Worm (Caenorhabditis elegans) whole organism, L1 larva: ENCODE results near the gene F59A1.16.

Source experiments
- C16A3.4 ChIP-seq: fragments of 150-350 bp; optimal IDR thresholded peaks from 2 replicates; lab custom pipeline; 2014; ENCODE audit warnings: missing biosample characterization, missing genetic modification characterization
- C34B4.2 ChIP-seq: sonication (generic microtip); optimal IDR thresholded peaks from 2 replicates; lab custom pipeline; 2017; ENCODE audit warnings: mild to moderate bottlenecking, missing genetic modification characterization, missing compliant biosample characterization
- alr-1 ChIP-seq: fragments of 200-800 bp; sonication (Bioruptor generic); optimal IDR thresholded peaks from 2 replicates; lab custom pipeline; 2018; ENCODE audit warnings: borderline replicate concordance, mild to moderate bottlenecking, missing genetic modification characterization, missing compliant biosample characterization
- ama-1 ChIP-seq: fragments of 150-350 bp; optimal IDR thresholded peaks from 2 replicates; lab custom pipeline; 2014
- blmp-1 ChIP-seq: fragments of 150-350 bp; optimal IDR thresholded peaks from 2 replicates; lab custom pipeline; 2014; ENCODE audit warnings: missing biosample characterization, missing genetic modification characterization
- ceh-82 ChIP-seq, 3 experiments: fragments of 150-350 bp in 1 of 3; sonication (generic microtip) in 2 of 3; optimal IDR thresholded peaks; 2 replicates each; lab custom pipeline; 2014 to 2017; ENCODE audit warnings: missing biosample characterization in 3 of 3, missing genetic modification characterization in 3 of 3
- ces-1 ChIP-seq: fragments of 150-350 bp; optimal IDR thresholded peaks from 2 replicates; lab custom pipeline; 2014; ENCODE audit warnings: missing biosample characterization, missing genetic modification reagents, missing genetic modification characterization
- dpl-1 ChIP-seq, 3 experiments: fragments of 150-350 bp in 2 of 3; sonication (generic microtip) in 1 of 3; optimal IDR thresholded peaks; 2 replicates each; lab custom pipeline; 2014 to 2017; ENCODE audit warnings: missing biosample characterization in 3 of 3, missing genetic modification characterization in 3 of 3, missing genetic modification reagents in 3 of 3
- egl-13 ChIP-seq: sonication (generic microtip); optimal IDR thresholded peaks from 2 replicates; lab custom pipeline; 2016; ENCODE audit warnings: missing genotype, missing genetic modification reagents, missing genetic modification characterization, missing compliant biosample characterization
- elt-2 ChIP-seq: sonication (generic microtip); optimal IDR thresholded peaks from 2 replicates; lab custom pipeline; 2016; ENCODE audit warnings: missing genetic modification characterization, mild to moderate bottlenecking, inconsistent platforms, missing compliant biosample characterization, missing genetic modification reagents
- elt-3 ChIP-seq, 6 experiments: fragments of 150-350 bp in 1 of 6; sonication (generic microtip); optimal IDR thresholded peaks; 2 replicates each; lab custom pipeline; 2017 to 2018; ENCODE audit warnings: missing biosample characterization in 6 of 6, missing genetic modification characterization in 6 of 6, inconsistent platforms in 1 of 6
- ets-5 ChIP-seq: fragments of 200-800 bp; sonication (Bioruptor generic); IDR thresholded peaks from 2 replicates; pipeline ENCODE4 v1.3.6; 2022; ENCODE audit warnings: missing genetic modification characterization, missing compliant biosample characterization
- fkh-10 ChIP-seq: sonication (generic microtip); optimal IDR thresholded peaks from 2 replicates; lab custom pipeline; 2017; ENCODE audit warnings: missing biosample characterization, missing genetic modification reagents, missing genetic modification characterization
- fkh-8 ChIP-seq: sonication (generic microtip); optimal IDR thresholded peaks from 2 replicates; lab custom pipeline; 2016; ENCODE audit warnings: mild to moderate bottlenecking, missing genetic modification characterization, missing compliant biosample characterization
- fos-1 ChIP-seq: fragments of 150-350 bp; optimal IDR thresholded peaks from 2 replicates; lab custom pipeline; 2014; ENCODE audit warnings: missing biosample characterization, missing genetic modification characterization
- grh-1 ChIP-seq: fragments of 200-800 bp; sonication (Bioruptor generic); IDR thresholded peaks from 2 replicates; pipeline ENCODE4 v1.3.6; 2022; ENCODE audit warnings: missing genetic modification reagents, missing genetic modification characterization, missing compliant biosample characterization
- hlh-17 ChIP-seq: fragments of 200-800 bp; sonication (Bioruptor generic); optimal IDR thresholded peaks from 2 replicates; lab custom pipeline; 2018; ENCODE audit warnings: missing genetic modification characterization, mild to moderate bottlenecking, missing compliant biosample characterization, moderate library complexity, borderline replicate concordance
- irx-1 ChIP-seq: sonication (generic microtip); optimal IDR thresholded peaks from 2 replicates; lab custom pipeline; 2016; ENCODE audit warnings: missing genetic modification characterization, missing compliant biosample characterization
- isw-1 ChIP-seq: fragments of 200-800 bp; sonication (Bioruptor generic); IDR thresholded peaks from 2 replicates; pipeline ENCODE4 v1.3.6; 2022; ENCODE audit warnings: missing genetic modification characterization, missing compliant biosample characterization
- lin-35 ChIP-seq, 2 experiments: fragments of 150-350 bp; optimal IDR thresholded peaks; 2 replicates each; lab custom pipeline; 2014; ENCODE audit warnings: missing biosample characterization in 2 of 2, missing genetic modification characterization in 2 of 2, missing genetic modification reagents in 2 of 2
- lin-39 ChIP-seq: fragments of 150-350 bp; optimal IDR thresholded peaks from 2 replicates; lab custom pipeline; 2014; ENCODE audit warnings: missing biosample characterization, missing genetic modification reagents, missing genetic modification characterization
- lsy-2 ChIP-seq, 2 experiments: fragments of 150-350 bp; optimal IDR thresholded peaks; 2 replicates each; lab custom pipeline; 2014; ENCODE audit warnings: missing biosample characterization in 2 of 2, missing genetic modification characterization in 2 of 2
- mef-2 ChIP-seq: fragments of 150-350 bp; optimal IDR thresholded peaks from 2 replicates; lab custom pipeline; 2014; ENCODE audit warnings: missing biosample characterization, missing genetic modification characterization
- nhr-12 ChIP-seq: sonication (generic microtip); optimal IDR thresholded peaks from 2 replicates; lab custom pipeline; 2017; ENCODE audit warnings: missing biosample characterization, missing genetic modification characterization
- nhr-237 ChIP-seq: fragments of 150-350 bp; optimal IDR thresholded peaks from 2 replicates; lab custom pipeline; 2014; ENCODE audit warnings: missing biosample characterization, missing genetic modification characterization
- nhr-28 ChIP-seq: fragments of 150-350 bp; optimal IDR thresholded peaks from 2 replicates; lab custom pipeline; 2014; ENCODE audit warnings: missing biosample characterization, missing genetic modification characterization
- nhr-47 ChIP-seq: sonication (generic microtip); optimal IDR thresholded peaks from 2 replicates; lab custom pipeline; 2016; ENCODE audit warnings: mild to moderate bottlenecking, missing genetic modification characterization, moderate library complexity, missing compliant biosample characterization
- nhr-76 ChIP-seq: sonication (generic microtip); optimal IDR thresholded peaks from 2 replicates; lab custom pipeline; 2017; ENCODE audit warnings: missing biosample characterization, missing genetic modification characterization
- nhr-84 ChIP-seq: sonication (generic microtip); optimal IDR thresholded peaks from 2 replicates; lab custom pipeline; 2017; ENCODE audit warnings: missing biosample characterization, missing genetic modification characterization
- nhr-90 ChIP-seq: sonication (generic microtip); optimal IDR thresholded peaks from 2 replicates; lab custom pipeline; 2016; ENCODE audit warnings: mild to moderate bottlenecking, missing genetic modification characterization, missing compliant biosample characterization; ENCODE audit not compliant: poor library complexity
- snu-23 ChIP-seq: sonication (generic microtip); optimal IDR thresholded peaks from 2 replicates; lab custom pipeline; 2016; ENCODE audit warnings: missing genetic modification characterization, missing compliant biosample characterization
- sptf-1 ChIP-seq: fragments of 150-350 bp; optimal IDR thresholded peaks from 2 replicates; lab custom pipeline; 2014; ENCODE audit warnings: missing biosample characterization, missing genetic modification characterization
- sup-37 ChIP-seq: fragments of 200-800 bp; sonication (Bioruptor generic); optimal IDR thresholded peaks from 2 replicates; lab custom pipeline; 2018; ENCODE audit warnings: mild to moderate bottlenecking, missing genetic modification characterization, missing compliant biosample characterization
- unc-30 ChIP-seq: sonication (generic microtip); optimal IDR thresholded peaks from 2 replicates; lab custom pipeline; 2017; ENCODE audit warnings: missing biosample characterization, missing genetic modification characterization
- unc-98 ChIP-seq: fragments of 200-800 bp; sonication (Bioruptor generic); IDR thresholded peaks from 2 replicates; pipeline ENCODE4 v1.3.6; 2022; ENCODE audit warnings: missing genetic modification characterization, missing compliant biosample characterization
- xbp-1 ChIP-seq: sonication (generic microtip); optimal IDR thresholded peaks from 2 replicates; lab custom pipeline; 2016; ENCODE audit warnings: missing genetic modification characterization, missing compliant biosample characterization
- zip-4 ChIP-seq: fragments of 200-800 bp; sonication (Bioruptor generic); optimal IDR thresholded peaks from 2 replicates; lab custom pipeline; 2018; ENCODE audit warnings: mild to moderate bottlenecking, missing genetic modification characterization, moderate library complexity, missing compliant biosample characterization
- ztf-11 ChIP-seq, 2 experiments: sonication (generic microtip); optimal IDR thresholded peaks; 2 replicates each; lab custom pipeline; 2016 to 2017; ENCODE audit warnings: missing genetic modification characterization in 2 of 2, missing biosample characterization in 1 of 2, missing compliant biosample characterization in 1 of 2
- ztf-4 ChIP-seq: fragments of 150-350 bp; optimal IDR thresholded peaks from 2 replicates; lab custom pipeline; 2014; ENCODE audit warnings: missing biosample characterization, missing genetic modification characterization

Gene F59A1.16

ce11 chrV:17700728-17701262, 16.0 kb upstream of the F59A1.16 start, which contains the start of the genes Y26G10.5 and srh-32:
Gene Y26G10.5, minus strand, starts transcription at chrV:17700828.
Gene srh-32, plus strand, starts transcription at chrV:17701212.
- TF ChIP-seq C16A3.4 (tag; lab: Kevin White, UChicago): no peak
- TF ChIP-seq nhr-47 (tag; lab: Kevin White, UChicago): no peak
- no peak for TF ChIP-seq ztf-11 (tag; optimal IDR thresholded peaks at IDR 0.05; lab: Kevin White, UChicago)
- no peak for TF ChIP-seq nhr-237 (tag; lab: Kevin White, UChicago)
- no peak for TF ChIP-seq unc-30 (tag; lab: Kevin White, UChicago)
- TF ChIP-seq ets-5 (GFP tag; lab: Robert Waterston, UW): no peak
- no peak for TF ChIP-seq snu-23 (GFP tag; lab: Kevin White, UChicago)
- no peak for TF ChIP-seq lsy-2 (tag; optimal IDR thresholded peaks at IDR 0.05; lab: Kevin White, UChicago)
- TF ChIP-seq fkh-8 (tag; lab: Kevin White, UChicago): no peak
- TF ChIP-seq lin-35 (GFP tag; optimal IDR thresholded peaks at IDR 0.05; lab: Kevin White, UChicago): no peak
- no peak for TF ChIP-seq ces-1 (GFP tag; lab: Kevin White, UChicago)
- TF ChIP-seq ztf-4 (tag; lab: Kevin White, UChicago): no peak
- TF ChIP-seq ama-1 (lab: Kevin White, UChicago): no peak
- TF ChIP-seq zip-4 (GFP tag; lab: Kevin White, UChicago): no peak
- TF ChIP-seq alr-1: no peak
- no peak for TF ChIP-seq C34B4.2 (tag; lab: Kevin White, UChicago)

ce11 chrV:17699659-17700058, 14.9 kb upstream of the F59A1.16 start, which contains the start of gene Y26G10.6:
Gene Y26G10.6, plus strand, starts transcription at chrV:17699959.
- no peak for TF ChIP-seq nhr-47 (tag; lab: Kevin White, UChicago)
- no peak for TF ChIP-seq nhr-12 (tag; lab: Kevin White, UChicago)
- TF ChIP-seq elt-3 (tag; optimal IDR thresholded peaks at IDR 0.05; lab: Kevin White, UChicago): no peak
- TF ChIP-seq, all 84 proteins: peak for 0

- TF ChIP-seq alr-1: no peak
- no peak for TF ChIP-seq lin-39 (tag; lab: Kevin White, UChicago)
- TF ChIP-seq sup-37 (GFP tag; lab: Kevin White, UChicago): no peak
- no peak for TF ChIP-seq nhr-237 (tag; lab: Kevin White, UChicago)
- TF ChIP-seq dpl-1 (GFP tag; optimal IDR thresholded peaks at IDR 0.05; lab: Kevin White, UChicago): no peak
- no peak for TF ChIP-seq nhr-76
- no peak for TF ChIP-seq egl-13 (tag; lab: Kevin White, UChicago)
- no peak for TF ChIP-seq nhr-28 (tag; lab: Kevin White, UChicago)
- no peak for TF ChIP-seq grh-1 (GFP tag; lab: Robert Waterston, UW)
Measured at ce11 chrV:17699097-17699496, 14.3 kb upstream of the F59A1.16 start, which contains the start of gene Y26G10.4. Gene Y26G10.4, minus strand, starts transcription at chrV:17699197.

- TF ChIP-seq ces-1 (GFP tag; lab: Kevin White, UChicago) (no peak), isw-1 (GFP tag; lab: Robert Waterston, UW) (no peak), irx-1 (no peak), ama-1 (lab: Kevin White, UChicago) (no peak), nhr-28 (tag; lab: Kevin White, UChicago) (no peak), unc-98 (GFP tag; lab: Robert Waterston, UW) (no peak), dpl-1 (GFP tag; optimal IDR thresholded peaks at IDR 0.05; lab: Kevin White, UChicago) (no peak), sup-37 (GFP tag; lab: Kevin White, UChicago) (no peak)
Measured at ce11 chrV:17696753-17697152, 12.0 kb upstream of the F59A1.16 start, which contains the start of gene spp-29. Gene spp-29, minus strand, starts transcription at chrV:17696853.

ce11 chrV:17695802-17696201, 11.0 kb upstream of the F59A1.16 start, which contains the start of gene Y26G10.1:
Gene Y26G10.1, minus strand, starts transcription at chrV:17695902.
- TF ChIP-seq zip-4 (GFP tag; lab: Kevin White, UChicago) (no peak), sptf-1 (tag; lab: Kevin White, UChicago) (no peak), mef-2 (no peak), isw-1 (GFP tag; lab: Robert Waterston, UW) (no peak), nhr-47 (tag; lab: Kevin White, UChicago) (no peak), ceh-82 (tag; optimal IDR thresholded peaks at IDR 0.05; lab: Kevin White, UChicago) (no peak), blmp-1 (tag; lab: Kevin White, UChicago) (no peak), ztf-4 (tag; lab: Kevin White, UChicago) (no peak), nhr-90 (tag; lab: Kevin White, UChicago) (no peak), hlh-17 (no peak), nhr-84 (tag; lab: Kevin White, UChicago) (no peak), fos-1 (no peak), fkh-10 (no peak), elt-2 (tag; lab: Kevin White, UChicago) (no peak), xbp-1 (tag; lab: Kevin White, UChicago) (no peak), ces-1 (GFP tag; lab: Kevin White, UChicago) (no peak)
